Worm (Caenorhabditis elegans) whole organism, young adult: ENCODE data around the gene R160.5.

Source experiments
- B0019.2 ChIP-seq: fragments of 200-800 bp; sonication (Bioruptor generic); conservative IDR thresholded peaks from 2 replicates; pipeline ENCODE4 v1.3.6; 2022; ENCODE audit warnings: missing genetic modification reagents, missing genetic modification characterization, missing compliant biosample characterization
- B0336.3 ChIP-seq: fragments of 200-800 bp; sonication (Bioruptor generic); IDR thresholded peaks from 2 replicates; pipeline ENCODE4 v1.3.6; 2022; ENCODE audit warnings: missing genetic modification characterization, missing compliant biosample characterization
- D2030.7 ChIP-seq: fragments of 200-800 bp; sonication (Bioruptor generic); IDR thresholded peaks from 2 replicates; pipeline ENCODE4 v1.3.6; 2022; ENCODE audit warnings: missing genetic modification reagents, missing genetic modification characterization, missing compliant biosample characterization
- F23B12.7 ChIP-seq: sonication (generic microtip); optimal IDR thresholded peaks from 2 replicates; lab custom pipeline; 2017; ENCODE audit warnings: missing genetic modification characterization, mild to moderate bottlenecking, missing compliant biosample characterization, antibody characterized with exemption, moderate library complexity; ENCODE audit not compliant: insufficient read depth
- F37B4.10 ChIP-seq: fragments of 200-800 bp; sonication (Bioruptor generic); IDR thresholded peaks from 2 replicates; pipeline ENCODE4 v1.3.6; 2022; ENCODE audit warnings: missing genetic modification characterization, missing compliant biosample characterization
- F52B5.7 ChIP-seq: sonication (generic microtip); optimal IDR thresholded peaks from 2 replicates; lab custom pipeline; 2016; ENCODE audit warnings: mild to moderate bottlenecking, missing genetic modification characterization, missing compliant biosample characterization
- F55B11.4 ChIP-seq: sonication (generic microtip); optimal IDR thresholded peaks from 2 replicates; lab custom pipeline; 2016; ENCODE audit warnings: missing compliant biosample characterization, missing genetic modification characterization, borderline replicate concordance; ENCODE audit not compliant: insufficient read depth
- K11D2.4 ChIP-seq: fragments of 200-800 bp; sonication (Bioruptor generic); IDR thresholded peaks from 2 replicates; pipeline ENCODE4 v1.3.6; 2022; ENCODE audit warnings: missing genetic modification reagents, missing genetic modification characterization, missing compliant biosample characterization
- T07F8.4 ChIP-seq: sonication (generic microtip); optimal IDR thresholded peaks from 2 replicates; lab custom pipeline; 2016; ENCODE audit warnings: mild to moderate bottlenecking, missing genetic modification characterization, moderate library complexity, missing compliant biosample characterization
- Y53G8AR.9 ChIP-seq: fragments of 200-800 bp; sonication (Bioruptor generic); conservative IDR thresholded peaks from 2 replicates; pipeline ENCODE4 v1.3.6; 2022; ENCODE audit warnings: missing genetic modification reagents, missing genetic modification characterization, missing compliant biosample characterization
- Y56A3A.18 ChIP-seq: fragments of 200-800 bp; sonication (Bioruptor generic); IDR thresholded peaks from 2 replicates; pipeline ENCODE4 v1.3.6; 2022; ENCODE audit warnings: missing genetic modification reagents, missing genetic modification characterization, missing compliant biosample characterization
- Y67H2A.10 ChIP-seq: fragments of 200-800 bp; sonication (Bioruptor generic); conservative IDR thresholded peaks from 2 replicates; pipeline ENCODE4 v1.3.6; 2022; ENCODE audit warnings: missing genetic modification reagents, missing genetic modification characterization, missing compliant biosample characterization
- attf-6 ChIP-seq: fragments of 200-800 bp; sonication (Bioruptor generic); IDR thresholded peaks from 2 replicates; pipeline ENCODE4 v1.3.6; 2022; ENCODE audit warnings: missing genetic modification reagents, missing genetic modification characterization, missing compliant biosample characterization
- ccch-3 ChIP-seq: fragments of 200-800 bp; sonication (Bioruptor generic); optimal IDR thresholded peaks from 2 replicates; lab custom pipeline; 2018; ENCODE audit warnings: mild to moderate bottlenecking, missing genetic modification characterization, missing compliant biosample characterization
- cebp-2 ChIP-seq: fragments of 200-800 bp; sonication (Bioruptor generic); IDR thresholded peaks from 2 replicates; pipeline ENCODE4 v1.3.6; 2022; ENCODE audit warnings: missing genetic modification characterization, missing compliant biosample characterization
- chd-7 ChIP-seq: sonication (generic microtip); optimal IDR thresholded peaks from 2 replicates; lab custom pipeline; 2016; ENCODE audit warnings: mild to moderate bottlenecking, missing genetic modification characterization, moderate library complexity, missing compliant biosample characterization
- die-1 ChIP-seq: sonication (generic microtip); optimal IDR thresholded peaks from 2 replicates; lab custom pipeline; 2016; ENCODE audit warnings: missing genotype, mild to moderate bottlenecking, missing genetic modification characterization, missing compliant biosample characterization
- dpl-1 ChIP-seq: fragments of 150-350 bp; optimal IDR thresholded peaks from 2 replicates; lab custom pipeline; 2014; ENCODE audit warnings: missing biosample characterization, missing genetic modification reagents, missing genetic modification characterization
- egl-18 ChIP-seq: fragments of 200-800 bp; sonication (Bioruptor generic); IDR thresholded peaks from 2 replicates; pipeline ENCODE4 v1.3.6; 2022; ENCODE audit warnings: missing genetic modification reagents, missing genetic modification characterization, missing compliant biosample characterization
- egl-44 ChIP-seq: fragments of 200-800 bp; sonication (Bioruptor generic); IDR thresholded peaks from 2 replicates; pipeline ENCODE4 v1.3.6; 2022; ENCODE audit warnings: missing genetic modification reagents, missing genetic modification characterization, missing compliant biosample characterization
- ekl-4 ChIP-seq: fragments of 200-800 bp; sonication (Bioruptor generic); IDR thresholded peaks from 2 replicates; pipeline ENCODE4 v1.3.6; 2022; ENCODE audit warnings: missing genetic modification reagents, missing genetic modification characterization, missing compliant biosample characterization
- hmg-1.2 ChIP-seq: fragments of 200-800 bp; sonication (Bioruptor generic); IDR thresholded peaks from 2 replicates; pipeline ENCODE4 v1.3.6; 2022; ENCODE audit warnings: missing genetic modification reagents, missing genetic modification characterization, missing compliant biosample characterization
- hrde-1 ChIP-seq: sonication (generic microtip); optimal IDR thresholded peaks from 2 replicates; lab custom pipeline; 2016; ENCODE audit warnings: missing genetic modification characterization, mild to moderate bottlenecking, missing compliant biosample characterization, moderate library complexity, missing genotype, missing genetic modification reagents, borderline replicate concordance
- lin-40 ChIP-seq: sonication (generic microtip); optimal IDR thresholded peaks from 2 replicates; lab custom pipeline; 2016; ENCODE audit warnings: missing genetic modification characterization, mild to moderate bottlenecking, missing compliant biosample characterization, missing genotype, missing genetic modification reagents
- madf-6 ChIP-seq: fragments of 200-800 bp; sonication (Bioruptor generic); IDR thresholded peaks from 2 replicates; pipeline ENCODE4 v1.3.6; 2022; ENCODE audit warnings: missing genetic modification reagents, missing genetic modification characterization, missing compliant biosample characterization
- nhr-120 ChIP-seq: fragments of 200-800 bp; sonication (Bioruptor generic); IDR thresholded peaks from 2 replicates; pipeline ENCODE4 v1.3.6; 2022; ENCODE audit warnings: missing genetic modification characterization, missing compliant biosample characterization
- nhr-179 ChIP-seq: sonication (generic microtip); optimal IDR thresholded peaks from 2 replicates; lab custom pipeline; 2016; ENCODE audit warnings: mild to moderate bottlenecking, missing genetic modification characterization, missing compliant biosample characterization
- nhr-27 ChIP-seq: fragments of 200-800 bp; sonication (Bioruptor generic); optimal IDR thresholded peaks from 2 replicates; lab custom pipeline; 2018; ENCODE audit warnings: mild to moderate bottlenecking, missing genetic modification characterization, moderate library complexity, missing compliant biosample characterization
- nhr-80 ChIP-seq: sonication (generic microtip); optimal IDR thresholded peaks from 2 replicates; lab custom pipeline; 2016; ENCODE audit warnings: missing genetic modification characterization, missing compliant biosample characterization
- nhr-90 ChIP-seq: sonication (generic microtip); optimal IDR thresholded peaks from 2 replicates; lab custom pipeline; 2016; ENCODE audit warnings: missing genotype, mild to moderate bottlenecking, missing genetic modification characterization, missing compliant biosample characterization
- rec-8 ChIP-seq, 2 experiments: sonication (generic microtip); optimal IDR thresholded peaks; 2 replicates each; lab custom pipeline; 2016; ENCODE audit warnings: mild to moderate bottlenecking in 2 of 2, missing genetic modification characterization in 2 of 2, missing genetic modification reagents in 2 of 2, missing genotype in 2 of 2, missing biosample characterization in 1 of 2, missing compliant biosample characterization in 1 of 2, moderate library complexity in 1 of 2
- repo-1 ChIP-seq: sonication (generic microtip); optimal IDR thresholded peaks from 2 replicates; lab custom pipeline; 2017; ENCODE audit warnings: mild to moderate bottlenecking, missing genetic modification characterization, missing compliant biosample characterization
- snpc-1.1 ChIP-seq: sonication (generic microtip); optimal IDR thresholded peaks from 2 replicates; lab custom pipeline; 2017; ENCODE audit warnings: missing genetic modification characterization, mild to moderate bottlenecking, missing compliant biosample characterization, antibody characterized with exemption, moderate library complexity, missing genotype, missing genetic modification reagents; ENCODE audit not compliant: insufficient read depth
- snpc-3.4 ChIP-seq: sonication (generic microtip); optimal IDR thresholded peaks from 2 replicates; lab custom pipeline; 2017; ENCODE audit warnings: missing genetic modification characterization, mild to moderate bottlenecking, missing compliant biosample characterization, antibody characterized with exemption, moderate library complexity, missing genotype, missing genetic modification reagents
- unc-130 ChIP-seq: sonication (generic microtip); optimal IDR thresholded peaks from 2 replicates; lab custom pipeline; 2016; ENCODE audit warnings: missing genetic modification reagents, missing genetic modification characterization, missing compliant biosample characterization
- unc-62 ChIP-seq: fragments of 150-350 bp; optimal IDR thresholded peaks from 2 replicates; lab custom pipeline; 2014; ENCODE audit warnings: missing biosample characterization, missing genetic modification reagents, missing genetic modification characterization
- zim-3 ChIP-seq: sonication (generic microtip); optimal IDR thresholded peaks from 2 replicates; lab custom pipeline; 2017; ENCODE audit warnings: mild to moderate bottlenecking, missing genetic modification characterization, moderate library complexity, missing compliant biosample characterization
- ztf-18 ChIP-seq: sonication (generic microtip); optimal IDR thresholded peaks from 2 replicates; lab custom pipeline; 2016; ENCODE audit warnings: missing genotype, mild to moderate bottlenecking, missing genetic modification characterization, missing compliant biosample characterization
- ztf-25 ChIP-seq: fragments of 200-800 bp; sonication (Bioruptor generic); IDR thresholded peaks from 2 replicates; pipeline ENCODE4 v1.3.6; 2022; ENCODE audit warnings: missing genetic modification reagents, missing genetic modification characterization, missing compliant biosample characterization
- ztf-26 ChIP-seq: sonication (generic microtip); optimal IDR thresholded peaks from 2 replicates; lab custom pipeline; 2017; ENCODE audit warnings: missing genetic modification characterization, missing compliant biosample characterization

Gene R160.5

ce11 chrX:4367414-4367813 lies 3.2 kb downstream of the R160.5 start, which contains the start of gene R160.10:
R160.10 (minus strand) TSS chrX:4367514.
- TF ChIP-seq B0336.3 (GFP tag; lab: Robert Waterston, UW): no peak
- TF ChIP-seq nhr-179 (tag; lab: Kevin White, UChicago): no peak
- TF ChIP-seq, all 124 proteins: peak for 0

ce11 chrX:4366231-4366630 lies 4.4 kb downstream of the R160.5 start, which contains the start of gene R160.3:
R160.3 (minus strand) TSS chrX:4366331.
- no peak for TF ChIP-seq madf-6 (GFP tag; lab: Robert Waterston, UW)
- TF ChIP-seq F52B5.7 (tag; lab: Kevin White, UChicago): no peak
- no peak for TF ChIP-seq nhr-179 (tag; lab: Kevin White, UChicago)
- TF ChIP-seq cebp-2 (GFP tag; lab: Robert Waterston, UW): no peak
- TF ChIP-seq nhr-120: no peak
- TF ChIP-seq ztf-26: no peak
- TF ChIP-seq attf-6 (GFP tag; lab: Robert Waterston, UW): no peak
- no peak for TF ChIP-seq Y56A3A.18
- TF ChIP-seq unc-62 (GFP tag; lab: Kevin White, UChicago): no peak
- no peak for TF ChIP-seq lin-40
- TF ChIP-seq chd-7 (tag; lab: Kevin White, UChicago): no peak
- TF ChIP-seq dpl-1: no peak
- no peak for TF ChIP-seq die-1 (tag; lab: Kevin White, UChicago)
- TF ChIP-seq ekl-4 (GFP tag; lab: Robert Waterston, UW): no peak
- no peak for TF ChIP-seq ccch-3 (GFP tag; lab: Kevin White, UChicago)
- TF ChIP-seq, all 124 proteins: peak for 0

ce11 chrX:4364877-4365276 lies 5.8 kb downstream of the R160.5 start, which contains the start of gene F14H12.8:
F14H12.8 (minus strand) TSS chrX:4364977.
- TF ChIP-seq T07F8.4 (tag; lab: Kevin White, UChicago): no peak
- TF ChIP-seq ztf-25: no peak
- TF ChIP-seq F37B4.10 (GFP tag; lab: Robert Waterston, UW): no peak
- no peak for TF ChIP-seq egl-18 (GFP tag; lab: Robert Waterston, UW)
- no peak for TF ChIP-seq F23B12.7
- TF ChIP-seq Y67H2A.10 (GFP tag; lab: Robert Waterston, UW): no peak
- no peak for TF ChIP-seq D2030.7
- TF ChIP-seq rec-8 (tag; optimal IDR thresholded peaks at IDR 0.05; lab: Kevin White, UChicago): no peak
- TF ChIP-seq snpc-1.1: no peak
- no peak for TF ChIP-seq nhr-27 (tag; lab: Kevin White, UChicago)

- TF ChIP-seq K11D2.4 (no peak), F55B11.4 (tag; lab: Kevin White, UChicago) (no peak), snpc-3.4 (tag; lab: Kevin White, UChicago) (no peak), Y53G8AR.9 (GFP tag; lab: Robert Waterston, UW) (no peak), nhr-90 (no peak), nhr-80 (no peak), ztf-18 (tag; lab: Kevin White, UChicago) (no peak), zim-3 (no peak), hmg-1.2 (GFP tag; lab: Robert Waterston, UW) (no peak), unc-130 (GFP tag; lab: Kevin White, UChicago) (no peak), B0019.2 (no peak), egl-44 (GFP tag; lab: Robert Waterston, UW) (no peak), repo-1 (tag; lab: Kevin White, UChicago) (no peak), hrde-1 (tag; lab: Kevin White, UChicago) (no peak)
Measured at ce11 chrX:4363200-4363599, 7.5 kb downstream of the R160.5 start, which contains the start of gene F14H12.17. F14H12.17 (minus strand) TSS chrX:4363300.
